Worm (Caenorhabditis elegans) whole organism, L1 larva: Measurements from ENCODE around the gene lsm-8.

Experiments
- C16A3.4 ChIP-seq: fragments of 150-350 bp; optimal IDR thresholded peaks from 2 replicates; lab custom pipeline; 2014; ENCODE audit warnings: missing biosample characterization, missing genetic modification characterization
- C34B4.2 ChIP-seq: sonication (generic microtip); optimal IDR thresholded peaks from 2 replicates; lab custom pipeline; 2017; ENCODE audit warnings: mild to moderate bottlenecking, missing genetic modification characterization, missing compliant biosample characterization
- F16B12.6 ChIP-seq: fragments of 150-350 bp; optimal IDR thresholded peaks from 2 replicates; lab custom pipeline; 2014; ENCODE audit warnings: missing biosample characterization, missing genetic modification characterization
- Y116A8C.19 ChIP-seq: sonication (generic microtip); optimal IDR thresholded peaks from 2 replicates; lab custom pipeline; 2016; ENCODE audit warnings: missing compliant biosample characterization, missing genetic modification characterization, borderline replicate concordance
- alr-1 ChIP-seq: fragments of 200-800 bp; sonication (Bioruptor generic); optimal IDR thresholded peaks from 2 replicates; lab custom pipeline; 2018; ENCODE audit warnings: borderline replicate concordance, mild to moderate bottlenecking, missing genetic modification characterization, missing compliant biosample characterization
- ama-1 ChIP-seq: fragments of 150-350 bp; optimal IDR thresholded peaks from 2 replicates; lab custom pipeline; 2014
- ceh-8 ChIP-seq: fragments of 200-800 bp; sonication (Bioruptor generic); optimal IDR thresholded peaks from 2 replicates; lab custom pipeline; 2018; ENCODE audit warnings: mild to moderate bottlenecking, missing genetic modification characterization, moderate library complexity, missing compliant biosample characterization
- ceh-82 ChIP-seq, 3 experiments: fragments of 150-350 bp in 1 of 3; sonication (generic microtip) in 2 of 3; optimal IDR thresholded peaks; 2 replicates each; lab custom pipeline; 2014 to 2017; ENCODE audit warnings: missing biosample characterization in 3 of 3, missing genetic modification characterization in 3 of 3
- ceh-90 ChIP-seq: sonication (generic microtip); optimal IDR thresholded peaks from 2 replicates; lab custom pipeline; 2016; ENCODE audit warnings: missing genetic modification characterization, missing compliant biosample characterization
- ces-1 ChIP-seq: fragments of 150-350 bp; optimal IDR thresholded peaks from 2 replicates; lab custom pipeline; 2014; ENCODE audit warnings: missing biosample characterization, missing genetic modification reagents, missing genetic modification characterization
- dpl-1 ChIP-seq, 3 experiments: fragments of 150-350 bp in 2 of 3; sonication (generic microtip) in 1 of 3; optimal IDR thresholded peaks; 2 replicates each; lab custom pipeline; 2014 to 2017; ENCODE audit warnings: missing biosample characterization in 3 of 3, missing genetic modification characterization in 3 of 3, missing genetic modification reagents in 3 of 3
- dsc-1 ChIP-seq: sonication (generic microtip); optimal IDR thresholded peaks from 2 replicates; lab custom pipeline; 2016; ENCODE audit warnings: mild to moderate bottlenecking, missing genetic modification characterization, missing compliant biosample characterization
- efl-1 ChIP-seq, 4 experiments: fragments of 150-350 bp; optimal IDR thresholded peaks in 3 of 4; peaks in 1 of 4; 1 replicate in 1 of 4; 2 replicates in 3 of 4; lab custom pipeline; 2014; ENCODE audit warnings: missing biosample characterization in 2 of 4, missing genetic modification characterization in 2 of 4, missing genetic modification reagents in 2 of 4
- egl-13 ChIP-seq: sonication (generic microtip); optimal IDR thresholded peaks from 2 replicates; lab custom pipeline; 2016; ENCODE audit warnings: missing genotype, missing genetic modification reagents, missing genetic modification characterization, missing compliant biosample characterization
- egl-27 ChIP-seq, 2 experiments: fragments of 150-350 bp in 1 of 2; sonication (generic microtip); optimal IDR thresholded peaks; 3 replicates each; lab custom pipeline; 2017 to 2018; ENCODE audit warnings: missing biosample characterization in 2 of 2, missing genetic modification characterization in 2 of 2, missing genetic modification reagents in 2 of 2
- elt-2 ChIP-seq: sonication (generic microtip); optimal IDR thresholded peaks from 2 replicates; lab custom pipeline; 2016; ENCODE audit warnings: missing genetic modification characterization, mild to moderate bottlenecking, inconsistent platforms, missing compliant biosample characterization, missing genetic modification reagents
- elt-3 ChIP-seq, 6 experiments: fragments of 150-350 bp in 1 of 6; sonication (generic microtip); optimal IDR thresholded peaks; 2 replicates each; lab custom pipeline; 2017 to 2018; ENCODE audit warnings: missing biosample characterization in 6 of 6, missing genetic modification characterization in 6 of 6, inconsistent platforms in 1 of 6
- fkh-8 ChIP-seq: sonication (generic microtip); optimal IDR thresholded peaks from 2 replicates; lab custom pipeline; 2016; ENCODE audit warnings: mild to moderate bottlenecking, missing genetic modification characterization, missing compliant biosample characterization
- grh-1 ChIP-seq: fragments of 200-800 bp; sonication (Bioruptor generic); IDR thresholded peaks from 2 replicates; pipeline ENCODE4 v1.3.6; 2022; ENCODE audit warnings: missing genetic modification reagents, missing genetic modification characterization, missing compliant biosample characterization
- lin-13 ChIP-seq: fragments of 150-350 bp; optimal IDR thresholded peaks from 2 replicates; lab custom pipeline; 2014; ENCODE audit warnings: missing biosample characterization, missing genetic modification reagents, missing genetic modification characterization
- lin-39 ChIP-seq: fragments of 150-350 bp; optimal IDR thresholded peaks from 2 replicates; lab custom pipeline; 2014; ENCODE audit warnings: missing biosample characterization, missing genetic modification reagents, missing genetic modification characterization
- lir-3 ChIP-seq: sonication (generic microtip); optimal IDR thresholded peaks from 2 replicates; lab custom pipeline; 2016; ENCODE audit warnings: mild to moderate bottlenecking, missing genetic modification characterization, moderate library complexity, missing compliant biosample characterization; ENCODE audit not compliant: poor library complexity
- lsy-2 ChIP-seq, 2 experiments: fragments of 150-350 bp; optimal IDR thresholded peaks; 2 replicates each; lab custom pipeline; 2014; ENCODE audit warnings: missing biosample characterization in 2 of 2, missing genetic modification characterization in 2 of 2
- mab-9 ChIP-seq: fragments of 200-800 bp; sonication (Bioruptor generic); IDR thresholded peaks from 2 replicates; pipeline ENCODE4 v1.3.6; 2022; ENCODE audit warnings: missing genetic modification reagents, missing genetic modification characterization, missing compliant biosample characterization
- mdl-1 ChIP-seq, 2 experiments: fragments of 150-350 bp; optimal IDR thresholded peaks; 2 replicates each; lab custom pipeline; 2014 to 2017; ENCODE audit warnings: missing biosample characterization in 2 of 2, missing genetic modification characterization in 2 of 2, inconsistent platforms in 1 of 2
- mep-1 ChIP-seq: fragments of 150-350 bp; optimal IDR thresholded peaks from 2 replicates; lab custom pipeline; 2014; ENCODE audit warnings: missing biosample characterization, missing genetic modification characterization
- nhr-11 ChIP-seq: fragments of 150-350 bp; optimal IDR thresholded peaks from 2 replicates; lab custom pipeline; 2014; ENCODE audit warnings: missing biosample characterization, missing genetic modification characterization
- nhr-12 ChIP-seq: sonication (generic microtip); optimal IDR thresholded peaks from 2 replicates; lab custom pipeline; 2017; ENCODE audit warnings: missing biosample characterization, missing genetic modification characterization
- nhr-19 ChIP-seq: fragments of 200-800 bp; sonication (Bioruptor generic); conservative IDR thresholded peaks from 2 replicates; pipeline ENCODE4 v1.3.6; 2022; ENCODE audit warnings: missing genetic modification characterization, missing compliant biosample characterization
- nhr-47 ChIP-seq: sonication (generic microtip); optimal IDR thresholded peaks from 2 replicates; lab custom pipeline; 2016; ENCODE audit warnings: mild to moderate bottlenecking, missing genetic modification characterization, moderate library complexity, missing compliant biosample characterization
- nhr-71 ChIP-seq: sonication (generic microtip); optimal IDR thresholded peaks from 2 replicates; lab custom pipeline; 2016; ENCODE audit warnings: mild to moderate bottlenecking, missing genetic modification characterization, moderate library complexity, missing compliant biosample characterization
- nhr-76 ChIP-seq: sonication (generic microtip); optimal IDR thresholded peaks from 2 replicates; lab custom pipeline; 2017; ENCODE audit warnings: missing biosample characterization, missing genetic modification characterization
- pag-3 ChIP-seq: sonication (generic microtip); optimal IDR thresholded peaks from 2 replicates; lab custom pipeline; 2017; ENCODE audit warnings: missing genetic modification characterization, mild to moderate bottlenecking, missing compliant biosample characterization, antibody characterized with exemption, borderline replicate concordance; ENCODE audit not compliant: insufficient read depth
- pax-3 ChIP-seq: fragments of 200-800 bp; sonication (Bioruptor generic); optimal IDR thresholded peaks from 2 replicates; lab custom pipeline; 2018; ENCODE audit warnings: mild to moderate bottlenecking, missing genetic modification characterization, moderate library complexity, missing compliant biosample characterization
- pqm-1 ChIP-seq: sonication (generic microtip); optimal IDR thresholded peaks from 3 replicates; lab custom pipeline; 2017; ENCODE audit warnings: missing biosample characterization, missing genetic modification characterization
- rnt-1 ChIP-seq: sonication (generic microtip); optimal IDR thresholded peaks from 2 replicates; lab custom pipeline; 2016; ENCODE audit warnings: mild to moderate bottlenecking, missing genetic modification characterization, moderate library complexity, missing compliant biosample characterization
- snpc-4 ChIP-seq: fragments of 150-350 bp; optimal IDR thresholded peaks from 2 replicates; lab custom pipeline; 2014; ENCODE audit warnings: missing biosample characterization, missing genetic modification characterization
- snu-23 ChIP-seq: sonication (generic microtip); optimal IDR thresholded peaks from 2 replicates; lab custom pipeline; 2016; ENCODE audit warnings: missing genetic modification characterization, missing compliant biosample characterization
- sox-4 ChIP-seq: sonication (generic microtip); optimal IDR thresholded peaks from 2 replicates; lab custom pipeline; 2016; ENCODE audit warnings: missing genetic modification characterization, missing compliant biosample characterization
- sptf-1 ChIP-seq: fragments of 150-350 bp; optimal IDR thresholded peaks from 2 replicates; lab custom pipeline; 2014; ENCODE audit warnings: missing biosample characterization, missing genetic modification characterization
- swsn-7 ChIP-seq: sonication (generic microtip); optimal IDR thresholded peaks from 2 replicates; lab custom pipeline; 2016; ENCODE audit warnings: missing genetic modification characterization, missing compliant biosample characterization
- tlp-1 ChIP-seq: fragments of 150-350 bp; optimal IDR thresholded peaks from 2 replicates; lab custom pipeline; 2014; ENCODE audit warnings: missing biosample characterization, missing genetic modification characterization
- unc-130 ChIP-seq: fragments of 150-350 bp; optimal IDR thresholded peaks from 2 replicates; lab custom pipeline; 2017; ENCODE audit warnings: missing biosample characterization, missing genetic modification characterization, inconsistent platforms
- unc-62 ChIP-seq: fragments of 150-350 bp; optimal IDR thresholded peaks from 2 replicates; lab custom pipeline; 2014; ENCODE audit warnings: missing biosample characterization, missing genetic modification reagents, missing genetic modification characterization
- unc-98 ChIP-seq: fragments of 200-800 bp; sonication (Bioruptor generic); IDR thresholded peaks from 2 replicates; pipeline ENCODE4 v1.3.6; 2022; ENCODE audit warnings: missing genetic modification characterization, missing compliant biosample characterization
- zag-1 ChIP-seq: fragments of 150-350 bp; optimal IDR thresholded peaks from 2 replicates; lab custom pipeline; 2014; ENCODE audit warnings: missing biosample characterization, missing genetic modification characterization
- ztf-4 ChIP-seq: fragments of 150-350 bp; optimal IDR thresholded peaks from 2 replicates; lab custom pipeline; 2014; ENCODE audit warnings: missing biosample characterization, missing genetic modification characterization

The lsm-8 gene

DNA sequence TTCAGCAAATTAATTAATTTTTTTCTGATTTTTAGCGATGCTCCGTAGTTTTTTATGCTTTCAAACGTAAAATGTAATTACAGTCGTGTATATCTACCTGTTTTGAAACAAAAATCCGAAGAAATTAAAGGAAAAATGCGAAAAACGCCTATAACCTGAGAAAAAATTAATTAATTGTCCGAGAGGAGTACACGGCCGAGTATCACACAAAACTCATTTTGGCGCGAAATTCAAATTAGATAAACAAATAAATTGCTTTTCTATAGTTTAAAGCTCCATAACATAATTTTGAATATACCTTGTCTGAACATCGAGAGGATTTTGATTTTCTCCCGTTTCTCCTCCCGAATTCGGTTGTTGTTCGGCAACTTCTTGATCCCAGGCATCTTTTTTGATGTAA lies 43.2 kb downstream of the lsm-8 start (continued):
- TF ChIP-seq mdl-1 (tag; optimal IDR thresholded peaks at IDR 0.05; lab: Kevin White, UChicago), result no peak
- no peak for TF ChIP-seq unc-98
- no peak for TF ChIP-seq C34B4.2
- TF ChIP-seq ces-1, result no peak
- TF ChIP-seq nhr-76 (tag; lab: Kevin White, UChicago), result no peak
- no peak for TF ChIP-seq ztf-4 (tag; lab: Kevin White, UChicago)
- TF ChIP-seq mab-9 (GFP tag; lab: Robert Waterston, UW), result no peak
- no peak for TF ChIP-seq pax-3 (tag; lab: Kevin White, UChicago)
- no peak for TF ChIP-seq snpc-4 (tag; lab: Kevin White, UChicago)
- peak; percentile 36 for TF ChIP-seq dsc-1
- TF ChIP-seq Y116A8C.19 (tag; lab: Kevin White, UChicago), result no peak
- TF ChIP-seq tlp-1 (tag; lab: Kevin White, UChicago), result no peak
- TF ChIP-seq pag-3 (tag; lab: Kevin White, UChicago), result no peak
- peak; percentile 90 to 92 for TF ChIP-seq efl-1 (optimal IDR thresholded peaks at IDR 0.05; lab: Kevin White, UChicago)
- TF ChIP-seq efl-1 (GFP tag; optimal IDR thresholded peaks at IDR 0.05 in 1 of 2; lab: Kevin White, UChicago), result peak; percentile 89 to 99
- TF ChIP-seq alr-1 (tag; lab: Kevin White, UChicago), result no peak
- TF ChIP-seq nhr-12 (tag; lab: Kevin White, UChicago), result no peak
- TF ChIP-seq pqm-1 (tag; lab: Kevin White, UChicago), result no peak
- no peak for TF ChIP-seq ceh-82 (tag; optimal IDR thresholded peaks at IDR 0.05; lab: Kevin White, UChicago)
- TF ChIP-seq snu-23 (GFP tag; lab: Kevin White, UChicago), result peak; percentile 37
- TF ChIP-seq dpl-1 (GFP tag; optimal IDR thresholded peaks at IDR 0.05; lab: Kevin White, UChicago), result peak; percentile 78 to 87 (median 85)
- TF ChIP-seq fkh-8 (tag; lab: Kevin White, UChicago), result no peak
- peak; percentile 77 for TF ChIP-seq ceh-90
- no peak for TF ChIP-seq zag-1
- no peak for TF ChIP-seq nhr-11 (tag; lab: Kevin White, UChicago)
- TF ChIP-seq mep-1 (tag; lab: Kevin White, UChicago), result no peak
- no peak for TF ChIP-seq grh-1
- TF ChIP-seq lsy-2 (tag; optimal IDR thresholded peaks at IDR 0.05; lab: Kevin White, UChicago), result peak in 1 of 2 experiments; percentile 52
- peak; percentile 56 for TF ChIP-seq nhr-47 (tag; lab: Kevin White, UChicago)
- no peak for TF ChIP-seq sptf-1
- no peak for TF ChIP-seq lin-13 (GFP tag; lab: Kevin White, UChicago)

DNA sequence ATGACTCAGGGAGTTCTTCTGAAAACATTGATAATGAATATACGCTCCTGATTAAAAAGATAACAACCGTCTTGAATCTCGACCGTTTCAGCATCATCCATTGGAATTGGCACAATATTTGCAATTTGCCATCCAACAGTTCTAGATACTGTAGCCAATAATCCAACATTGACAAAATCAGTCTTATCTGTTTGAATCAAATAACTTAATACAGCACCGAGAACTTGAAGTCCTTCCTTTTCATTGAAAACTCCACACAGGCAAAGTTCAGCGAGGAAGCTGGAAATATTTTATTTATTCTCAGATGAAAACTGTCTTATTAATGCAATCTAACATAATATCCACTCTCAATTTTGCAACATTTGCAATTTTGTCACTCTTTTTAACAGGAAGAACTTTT lies 45.9 kb downstream of the lsm-8 start:
- TF ChIP-seq ceh-8 (GFP tag; lab: Kevin White, UChicago) (no peak), sptf-1 (no peak), unc-130 (tag; lab: Kevin White, UChicago) (no peak), ces-1 (no peak), nhr-71 (no peak), F16B12.6 (tag; lab: Kevin White, UChicago) (no peak), swsn-7 (tag; lab: Kevin White, UChicago) (no peak), nhr-76 (tag; lab: Kevin White, UChicago) (no peak), egl-13 (no peak), lsy-2 (tag; optimal IDR thresholded peaks at IDR 0.05; lab: Kevin White, UChicago) (no peak), elt-2 (no peak), rnt-1 (no peak)
- TF ChIP-seq, all 84 proteins: peak for 0

DNA sequence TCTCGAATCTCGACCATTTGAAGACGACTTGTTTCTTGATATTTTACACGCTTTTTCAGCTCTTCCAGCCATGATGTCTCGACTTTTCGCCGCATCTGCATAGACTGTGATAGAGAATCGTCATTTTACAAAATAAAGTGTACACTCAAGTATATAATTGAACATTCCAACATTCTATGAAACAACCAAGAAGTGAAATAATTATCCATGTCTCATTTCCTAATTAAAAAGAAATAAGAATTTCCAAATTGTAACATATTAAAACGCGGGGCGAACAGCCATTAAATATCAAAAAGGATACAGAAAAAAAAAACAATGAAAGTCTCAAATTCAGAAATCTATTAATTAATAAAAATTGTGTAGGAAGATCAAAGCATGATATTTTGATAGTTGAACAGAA lies 46.7 kb downstream of the lsm-8 start, which contains the start of gene smg-3:
TSS of gene smg-3 (minus strand) at position 101 of the 400 bp plus-strand sequence.
- TF ChIP-seq nhr-19 (GFP tag; lab: Robert Waterston, UW) (no peak), nhr-47 (tag; lab: Kevin White, UChicago) (no peak), sox-4 (no peak), ceh-8 (GFP tag; lab: Kevin White, UChicago) (no peak), ama-1 (lab: Kevin White, UChicago) (no peak), lir-3 (no peak), rnt-1 (no peak), unc-62 (GFP tag; lab: Kevin White, UChicago) (no peak), mdl-1 (tag; optimal IDR thresholded peaks at IDR 0.05; lab: Kevin White, UChicago) (no peak), C16A3.4 (tag; lab: Kevin White, UChicago) (no peak), elt-3 (tag; optimal IDR thresholded peaks at IDR 0.05; lab: Kevin White, UChicago) (no peak), egl-27 (tag; optimal IDR thresholded peaks at IDR 0.05; lab: Kevin White, UChicago) (no peak), ceh-82 (tag; optimal IDR thresholded peaks at IDR 0.05; lab: Kevin White, UChicago) (no peak), lin-39 (tag; lab: Kevin White, UChicago) (no peak)
